Fruit fly (Drosophila melanogaster) whole organism, embryonic: ENCODE data around the gene CG31259.

ENCODE experiments used
- BtbVII ChIP-seq: fragments of 200-800 bp; sonication (Bioruptor generic); optimal IDR thresholded peaks from 3 replicates; lab custom pipeline; 2017; ENCODE audit warnings: missing biosample characterization, mild to moderate bottlenecking, missing genetic modification characterization
- CG10147 ChIP-seq: fragments of 200-800 bp; sonication (Bioruptor generic); optimal IDR thresholded peaks from 2 replicates; lab custom pipeline; 2019; ENCODE audit warnings: missing biosample characterization, mild to moderate bottlenecking, missing genetic modification characterization, moderate library complexity
- CG10321 ChIP-seq: fragments of 200-800 bp; sonication (Bioruptor generic); IDR thresholded peaks from 2 replicates; pipeline ENCODE4 v1.3.6; 2022; ENCODE audit warnings: missing biosample characterization, missing genetic modification characterization
- CG10462 ChIP-seq: fragments of 200-800 bp; sonication (Bioruptor generic); optimal IDR thresholded peaks from 2 replicates; lab custom pipeline; 2016; ENCODE audit warnings: missing biosample characterization, missing genetic modification characterization
- CG13424 ChIP-seq: fragments of 200-800 bp; sonication (Bioruptor generic); optimal IDR thresholded peaks from 2 replicates; lab custom pipeline; 2019; ENCODE audit warnings: missing biosample characterization, mild to moderate bottlenecking, missing genetic modification characterization, moderate library complexity
- CG14014 ChIP-seq: fragments of 200-800 bp; sonication (Bioruptor generic); IDR thresholded peaks from 2 replicates; pipeline ENCODE4 v1.3.6; 2022; ENCODE audit warnings: missing biosample characterization, missing genetic modification characterization
- CG14710 ChIP-seq: fragments of 200-800 bp; sonication (Bioruptor generic); optimal IDR thresholded peaks from 3 replicates; lab custom pipeline; 2019; ENCODE audit warnings: missing biosample characterization, mild to moderate bottlenecking, missing genetic modification characterization, moderate library complexity
- CG15269 ChIP-seq: fragments of 200-800 bp; sonication (Bioruptor generic); optimal IDR thresholded peaks from 2 replicates; lab custom pipeline; 2018; ENCODE audit warnings: missing biosample characterization, mild to moderate bottlenecking, missing genetic modification characterization, moderate library complexity
- CG17328 ChIP-seq: fragments of 200-800 bp; sonication (Bioruptor generic); IDR thresholded peaks from 2 replicates; pipeline ENCODE4 v1.3.6; 2022; ENCODE audit warnings: missing biosample characterization, missing genetic modification characterization
- CG3407 ChIP-seq: fragments of 200-800 bp; sonication (Bioruptor generic); optimal IDR thresholded peaks from 2 replicates; lab custom pipeline; 2018; ENCODE audit warnings: missing biosample characterization, mild to moderate bottlenecking, missing genetic modification characterization
- CG34224 ChIP-seq: fragments of 200-800 bp; sonication (Bioruptor generic); IDR thresholded peaks from 3 replicates; pipeline ENCODE4 v1.3.6; 2022; ENCODE audit warnings: missing biosample characterization, missing genetic modification characterization; ENCODE audit not compliant: partially characterized antibody
- CG3838 ChIP-seq: fragments of 200-800 bp; sonication (Bioruptor generic); optimal IDR thresholded peaks from 3 replicates; lab custom pipeline; 2016; ENCODE audit warnings: missing biosample characterization, missing genetic modification characterization
- CG3847 ChIP-seq: fragments of 200-800 bp; sonication (Bioruptor generic); IDR thresholded peaks from 2 replicates; pipeline ENCODE4 v1.3.6; 2022; ENCODE audit warnings: missing biosample characterization, missing genetic modification characterization
- CG42726 ChIP-seq: fragments of 200-800 bp; sonication (Bioruptor generic); IDR thresholded peaks from 2 replicates; pipeline ENCODE4 v1.3.6; 2022; ENCODE audit warnings: missing biosample characterization, missing genetic modification characterization; ENCODE audit not compliant: partially characterized antibody
- CG4707 ChIP-seq: fragments of 200-800 bp; sonication (Bioruptor generic); optimal IDR thresholded peaks from 2 replicates; lab custom pipeline; 2018; ENCODE audit warnings: missing biosample characterization, mild to moderate bottlenecking, missing genetic modification characterization, moderate library complexity
- CG7556 ChIP-seq: fragments of 200-800 bp; sonication (Bioruptor generic); optimal IDR thresholded peaks from 2 replicates; lab custom pipeline; 2017; ENCODE audit warnings: missing biosample characterization, mild to moderate bottlenecking, missing genetic modification characterization
- CG7786 ChIP-seq: fragments of 200-800 bp; sonication (Bioruptor generic); optimal IDR thresholded peaks from 2 replicates; lab custom pipeline; 2016; ENCODE audit warnings: missing biosample characterization, missing genetic modification characterization
- CG8765 ChIP-seq: fragments of 200-800 bp; sonication (Bioruptor generic); IDR thresholded peaks from 2 replicates; pipeline ENCODE4 v1.3.6; 2022; ENCODE audit warnings: missing biosample characterization, missing genetic modification characterization
- CTCF ChIP-seq: fragments of 200-800 bp; sonication (Bioruptor generic); optimal IDR thresholded peaks from 2 replicates; lab custom pipeline; 2017; ENCODE audit warnings: missing biosample characterization, mild to moderate bottlenecking, missing genetic modification characterization, moderate library complexity
- Dip2 ChIP-seq: fragments of 200-800 bp; sonication (Bioruptor generic); IDR thresholded peaks from 2 replicates; pipeline ENCODE4 v1.3.6; 2022; ENCODE audit warnings: missing biosample characterization, missing genetic modification characterization
- Dp ChIP-seq: fragments of 200-800 bp; sonication (Bioruptor generic); optimal IDR thresholded peaks from 2 replicates; lab custom pipeline; 2018; ENCODE audit warnings: missing biosample characterization, mild to moderate bottlenecking, missing genetic modification characterization, moderate library complexity
- Dref ChIP-seq: fragments of 200-800 bp; sonication (Bioruptor generic); IDR thresholded peaks from 2 replicates; pipeline ENCODE4 v1.3.6; 2022; ENCODE audit warnings: missing biosample characterization, missing genetic modification characterization
- E2f1 ChIP-seq: fragments of 200-800 bp; sonication (Bioruptor generic); IDR thresholded peaks from 2 replicates; pipeline ENCODE4 v1.3.6; 2022; ENCODE audit warnings: missing biosample characterization, missing genetic modification characterization
- GATAe ChIP-seq: fragments of 200-800 bp; sonication (Bioruptor generic); conservative IDR thresholded peaks from 2 replicates; pipeline ENCODE4 v1.3.6; 2022; ENCODE audit warnings: missing biosample characterization, missing genetic modification characterization
- HLH4C ChIP-seq: fragments of 200-800 bp; sonication (Bioruptor generic); IDR thresholded peaks from 3 replicates; pipeline ENCODE4 v1.3.6; 2022; ENCODE audit warnings: missing biosample characterization, missing genetic modification characterization; ENCODE audit not compliant: partially characterized antibody
- Hr51 ChIP-seq, 2 experiments: fragments of 200-800 bp; sonication (Bioruptor generic); optimal IDR thresholded peaks; 2 replicates in 1 of 2; 3 replicates in 1 of 2; lab custom pipeline; 2016 to 2018; ENCODE audit warnings: missing biosample characterization in 2 of 2, missing genetic modification characterization in 2 of 2, mild to moderate bottlenecking in 1 of 2, moderate library complexity in 1 of 2
- Hsf ChIP-seq: fragments of 200-800 bp; sonication (Bioruptor generic); optimal IDR thresholded peaks from 3 replicates; lab custom pipeline; 2016; ENCODE audit warnings: missing biosample characterization, missing genetic modification characterization
- Med ChIP-seq: fragments of 200-800 bp; sonication (Bioruptor generic); peaks from one replicate; lab custom pipeline; 2016; ENCODE audit warnings: missing biosample characterization, missing genetic modification characterization, mild to moderate bottlenecking, inconsistent platforms, moderate library complexity
- Nf-YC ChIP-seq: fragments of 200-800 bp; optimal IDR thresholded peaks from 3 replicates; lab custom pipeline; 2019; ENCODE audit warnings: missing biosample characterization, mild to moderate bottlenecking, missing genetic modification characterization, moderate library complexity
- Oaz ChIP-seq: fragments of 200-800 bp; sonication (Bioruptor generic); IDR thresholded peaks from 2 replicates; pipeline ENCODE4 v1.3.6; 2022; ENCODE audit warnings: missing biosample characterization, missing genetic modification characterization
- Sox100B ChIP-seq: fragments of 200-800 bp; sonication (Bioruptor generic); optimal IDR thresholded peaks from 3 replicates; lab custom pipeline; 2018; ENCODE audit warnings: missing biosample characterization, mild to moderate bottlenecking, missing genetic modification characterization
- Sry-β ChIP-seq: fragments of 200-800 bp; sonication (Bioruptor generic); optimal IDR thresholded peaks from 2 replicates; lab custom pipeline; 2018; ENCODE audit warnings: missing biosample characterization, mild to moderate bottlenecking, missing genetic modification characterization, moderate library complexity
- Xrp1 ChIP-seq: fragments of 200-800 bp; sonication (Bioruptor generic); IDR thresholded peaks from 2 replicates; pipeline ENCODE4 v1.3.6; 2022; ENCODE audit warnings: missing biosample characterization, missing genetic modification characterization
- ap ChIP-seq: fragments of 200-800 bp; sonication (Bioruptor generic); IDR thresholded peaks from 2 replicates; pipeline ENCODE4 v1.3.6; 2022; ENCODE audit warnings: missing biosample characterization, missing genetic modification characterization
- ash1 ChIP-seq: fragments of 200-800 bp; sonication (Bioruptor generic); optimal IDR thresholded peaks from 2 replicates; lab custom pipeline; 2018; ENCODE audit warnings: missing biosample characterization, mild to moderate bottlenecking, missing genetic modification characterization
- caup ChIP-seq: fragments of 200-800 bp; sonication (Bioruptor generic); optimal IDR thresholded peaks from 3 replicates; lab custom pipeline; 2017; ENCODE audit warnings: missing biosample characterization, mild to moderate bottlenecking, missing genetic modification characterization, moderate library complexity; ENCODE audit not compliant: severe bottlenecking
- chif ChIP-seq, 2 experiments: fragments of 200-800 bp; sonication (Bioruptor generic); optimal IDR thresholded peaks; 3 replicates each; lab custom pipeline; 2016; ENCODE audit warnings: missing biosample characterization in 2 of 2, missing genetic modification characterization in 2 of 2
- crc ChIP-seq: fragments of 200-800 bp; sonication (Bioruptor generic); optimal IDR thresholded peaks from 2 replicates; lab custom pipeline; 2016; ENCODE audit warnings: missing biosample characterization, missing genetic modification characterization
- crol ChIP-seq: fragments of 200-800 bp; sonication (Bioruptor generic); IDR thresholded peaks from 2 replicates; pipeline ENCODE4 v1.3.6; 2022; ENCODE audit warnings: missing biosample characterization, missing genetic modification characterization
- cwo ChIP-seq: fragments of 200-800 bp; sonication (Bioruptor generic); optimal IDR thresholded peaks from 3 replicates; lab custom pipeline; 2017; ENCODE audit warnings: missing biosample characterization, missing genetic modification characterization, mild to moderate bottlenecking, moderate library complexity, missing genetic modification reagents
- dan ChIP-seq: fragments of 200-800 bp; sonication (Bioruptor generic); IDR thresholded peaks from 2 replicates; pipeline ENCODE4 v1.3.6; 2022; ENCODE audit warnings: missing biosample characterization, missing genetic modification characterization
- dati ChIP-seq: fragments of 200-800 bp; sonication (Bioruptor generic); IDR thresholded peaks from 2 replicates; pipeline ENCODE4 v1.3.6; 2022; ENCODE audit warnings: missing biosample characterization, missing genetic modification characterization
- fd102C ChIP-seq: fragments of 200-800 bp; sonication (Bioruptor generic); optimal IDR thresholded peaks from 2 replicates; lab custom pipeline; 2018; ENCODE audit warnings: missing biosample characterization, mild to moderate bottlenecking, missing genetic modification characterization, moderate library complexity
- ftz-f1 ChIP-seq: fragments of 200-800 bp; sonication (Bioruptor generic); optimal IDR thresholded peaks from 2 replicates; lab custom pipeline; 2016; ENCODE audit warnings: missing biosample characterization, missing genetic modification characterization
- kni ChIP-seq: fragments of 200-800 bp; sonication (Bioruptor generic); optimal IDR thresholded peaks from 3 replicates; lab custom pipeline; 2017; ENCODE audit warnings: mild to moderate bottlenecking, missing biosample characterization, missing genetic modification reagents, missing genetic modification characterization
- maf-S ChIP-seq: fragments of 200-800 bp; sonication (Bioruptor generic); optimal IDR thresholded peaks from 2 replicates; lab custom pipeline; 2016; ENCODE audit warnings: missing biosample characterization, missing genetic modification characterization
- odd ChIP-seq: fragments of 200-800 bp; sonication (Bioruptor generic); optimal IDR thresholded peaks from 2 replicates; lab custom pipeline; 2017; ENCODE audit warnings: missing biosample characterization, mild to moderate bottlenecking, missing genetic modification characterization
- onecut ChIP-seq: fragments of 200-800 bp; sonication (Bioruptor generic); IDR thresholded peaks from 2 replicates; pipeline ENCODE4 v1.3.6; 2022; ENCODE audit warnings: missing biosample characterization, missing genetic modification characterization
- ranshi ChIP-seq: fragments of 200-800 bp; sonication (Bioruptor generic); IDR thresholded peaks from 2 replicates; pipeline ENCODE4 v1.3.6; 2022; ENCODE audit warnings: missing biosample characterization, missing genetic modification characterization
- sna ChIP-seq: fragments of 200-800 bp; sonication (Bioruptor generic); IDR thresholded peaks from 2 replicates; pipeline ENCODE4 v1.3.6; 2022; ENCODE audit warnings: missing biosample characterization, missing genetic modification characterization; ENCODE audit not compliant: partially characterized antibody
- tna ChIP-seq: fragments of 200-800 bp; sonication (Bioruptor generic); IDR thresholded peaks from 2 replicates; pipeline ENCODE4 v1.3.6; 2022; ENCODE audit warnings: missing biosample characterization, missing genetic modification characterization; ENCODE audit not compliant: partially characterized antibody
- zfh2 ChIP-seq: fragments of 200-800 bp; sonication (Bioruptor generic); optimal IDR thresholded peaks from 2 replicates; lab custom pipeline; 2016; ENCODE audit warnings: missing biosample characterization, missing genetic modification characterization

CG31259 gene

dm6 chr3R:8563774-8564173 is 40.0 kb downstream of the CG31259 start, which contains the start of gene Cenp-C (continued):
- no peak for TF ChIP-seq ftz-f1 (GFP tag; lab: Kevin White, UChicago)
- no peak for TF ChIP-seq Dref (GFP tag; lab: Robert Waterston, UW)
- no peak for TF ChIP-seq CG14014
- no peak for TF ChIP-seq ap (GFP tag; lab: Robert Waterston, UW)
- TF ChIP-seq Nf-YC (tag; lab: Kevin White, UChicago) = no peak
- TF ChIP-seq zfh2 (GFP tag; lab: Kevin White, UChicago) = peak; percentile 36
- TF ChIP-seq caup (GFP tag; lab: Kevin White, UChicago) = no peak
- no peak for TF ChIP-seq CG17328
- TF ChIP-seq ranshi (GFP tag; lab: Robert Waterston, UW) = no peak
- TF ChIP-seq CG15269 = no peak
- TF ChIP-seq crc = peak; percentile 23
- no peak for TF ChIP-seq ash1 (GFP tag; lab: Kevin White, UChicago)
- TF ChIP-seq BtbVII (GFP tag; lab: Kevin White, UChicago) = no peak
- peak in 1 of 2 experiments; percentile 18 for TF ChIP-seq Hr51 (GFP tag; optimal IDR thresholded peaks at IDR 0.05; lab: Kevin White, UChicago)
- TF ChIP-seq CG3838 = no peak
- peak; percentile 70 for TF ChIP-seq Dp
- no peak for TF ChIP-seq CG34224 (GFP tag; lab: Robert Waterston, UW)
- no peak for TF ChIP-seq odd (GFP tag; lab: Kevin White, UChicago)
- no peak for TF ChIP-seq CG8765 (GFP tag; lab: Robert Waterston, UW)
- no peak for TF ChIP-seq dan (GFP tag; lab: Robert Waterston, UW)
- TF ChIP-seq Sry-β (GFP tag; lab: Kevin White, UChicago) = no peak
- no peak for TF ChIP-seq maf-S
- no peak for TF ChIP-seq HLH4C
- no peak for TF ChIP-seq CG4707 (GFP tag; lab: Kevin White, UChicago)
- peak; percentile 17 for TF ChIP-seq CTCF (GFP tag; lab: Kevin White, UChicago)
- peak; percentile 32 for TF ChIP-seq CG13424 (tag; lab: Kevin White, UChicago)
- TF ChIP-seq CG3847 (GFP tag; lab: Robert Waterston, UW) = peak; percentile 81
- TF ChIP-seq chif (GFP tag; optimal IDR thresholded peaks at IDR 0.05; lab: Kevin White, UChicago) = peak in 1 of 2 experiments; percentile 23
- no peak for TF ChIP-seq onecut (GFP tag; lab: Robert Waterston, UW)
- no peak for TF ChIP-seq CG7556
- no peak for TF ChIP-seq GATAe (GFP tag; lab: Robert Waterston, UW)
- peak; percentile 20 for TF ChIP-seq CG7786 (GFP tag; lab: Kevin White, UChicago)
- TF ChIP-seq crol (GFP tag; lab: Robert Waterston, UW) = no peak
- TF ChIP-seq Hsf = peak; percentile 29
- no peak for TF ChIP-seq cwo (GFP tag; lab: Kevin White, UChicago)
- TF ChIP-seq sna = no peak
- TF ChIP-seq fd102C (GFP tag; lab: Kevin White, UChicago) = no peak
- no peak for TF ChIP-seq CG10147
- no peak for TF ChIP-seq tna (GFP tag; lab: Robert Waterston, UW)
- peak; percentile 87 for TF ChIP-seq Med
- TF ChIP-seq Dip2 (GFP tag; lab: Robert Waterston, UW) = no peak
- no peak for TF ChIP-seq Xrp1 (GFP tag; lab: Robert Waterston, UW)
- no peak for TF ChIP-seq dati
- no peak for TF ChIP-seq kni
- no peak for TF ChIP-seq Sox100B (GFP tag; lab: Kevin White, UChicago)
- TF ChIP-seq CG3407 (GFP tag; lab: Kevin White, UChicago) = no peak
- TF ChIP-seq CG10462 (GFP tag; lab: Kevin White, UChicago) = no peak
- peak; percentile 60 for TF ChIP-seq CG14710 (tag; lab: Kevin White, UChicago)
- no peak for TF ChIP-seq E2f1 (GFP tag; lab: Robert Waterston, UW)
- no peak for TF ChIP-seq CG42726 (GFP tag; lab: Robert Waterston, UW)
- TF ChIP-seq Oaz = no peak
- no peak for TF ChIP-seq CG10321 (GFP tag; lab: Robert Waterston, UW)
